Fruit fly (Drosophila melanogaster): ENCODE data around the gene CG32486.

Gene CG32486

DNA sequence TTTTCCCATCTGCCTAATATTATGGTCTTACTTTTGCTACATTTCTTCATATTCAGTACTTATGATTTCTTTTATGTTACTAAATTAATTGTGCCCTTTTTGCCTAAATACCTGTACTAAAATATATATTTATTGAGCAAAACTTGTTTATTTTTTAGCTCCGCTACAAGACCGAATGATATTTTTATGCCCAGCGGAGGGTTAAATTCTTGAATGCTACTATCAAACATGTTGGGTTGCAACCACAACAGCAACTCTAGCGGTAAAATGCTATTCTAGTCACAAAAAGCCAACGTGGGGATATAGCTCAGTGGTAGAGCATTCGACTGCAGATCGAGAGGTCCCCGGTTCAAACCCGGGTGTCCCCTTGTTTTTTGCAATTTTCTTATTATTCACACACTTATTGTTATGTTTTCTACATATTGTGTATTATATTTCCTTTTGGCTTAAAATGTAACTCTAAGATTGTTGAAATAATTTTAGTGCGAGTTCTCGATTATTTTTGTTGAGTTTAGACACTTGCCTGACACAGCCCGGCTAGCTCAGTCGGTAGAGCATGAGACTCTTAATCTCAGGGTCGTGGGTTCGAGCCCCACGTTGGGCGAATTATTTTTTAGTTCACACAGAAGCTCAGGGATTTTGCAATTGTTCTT is 25.6 kb upstream of the CG32486 start:
- TF ChIP-seq sug (tag; optimal IDR thresholded peaks at IDR 0.05) = peak; percentile 10
- TF ChIP-seq HLH54F (GFP tag; optimal IDR thresholded peaks at IDR 0.05) = no peak
- no peak for TF ChIP-seq Usf (GFP tag; optimal IDR thresholded peaks at IDR 0.05)
- peak; percentile 38 for TF ChIP-seq CG18262 (tag; optimal IDR thresholded peaks at IDR 0.05)
- TF ChIP-seq scrt (GFP tag; optimal IDR thresholded peaks at IDR 0.05) = peak; percentile 16
- TF ChIP-seq CG6654 (GFP tag; optimal IDR thresholded peaks at IDR 0.05) = no peak
- TF ChIP-seq CG9876 (GFP tag; optimal IDR thresholded peaks at IDR 0.05) = no peak
- no peak for TF ChIP-seq Dp (GFP tag; optimal IDR thresholded peaks at IDR 0.05)
- peak; percentile 9 for TF ChIP-seq mam (GFP tag; optimal IDR thresholded peaks at IDR 0.05)
- peak; percentile 3; the same call in 1 of the 2 replicates for TF ChIP-seq Ada2b (GFP tag; IDR thresholded peaks at IDR 0.05)
- no peak for TF ChIP-seq prd (optimal IDR thresholded peaks at IDR 0.05)
- TF ChIP-seq prd (GFP tag; IDR thresholded peaks at IDR 0.05) = no peak
- peak; percentile 21 for TF ChIP-seq Hand (GFP tag; optimal IDR thresholded peaks at IDR 0.05)
- TF ChIP-seq row (GFP tag; IDR thresholded peaks at IDR 0.05) = peak; percentile 65; the same call in 2 of the 3 replicates
- 0 out of 2 replicates have a peak, but pooled peaks have one; percentile 6 for TF ChIP-seq cas (GFP tag; IDR thresholded peaks at IDR 0.05)
- no peak for TF ChIP-seq Lhr (GFP tag; optimal IDR thresholded peaks at IDR 0.05)
- TF ChIP-seq cato (GFP tag; optimal IDR thresholded peaks at IDR 0.05; ENCODE audit: borderline replicate concordance) = no peak
- TF ChIP-seq ab (GFP tag; optimal IDR thresholded peaks at IDR 0.05) = no peak
- 0 out of 2 replicates have a peak, but pooled peaks have one; percentile 17 for TF ChIP-seq Ptx1 (GFP tag; IDR thresholded peaks at IDR 0.05)
- TF ChIP-seq MESR4 (GFP tag; optimal IDR thresholded peaks at IDR 0.05) = no peak
- no peak for TF ChIP-seq sima (GFP tag; optimal IDR thresholded peaks at IDR 0.05)
- peak; percentile 20 for TF ChIP-seq PHDP (tag; optimal IDR thresholded peaks at IDR 0.05)
- peak; percentile 85 for TF ChIP-seq HLH4C (GFP tag; IDR thresholded peaks at IDR 0.05; ENCODE audit: partially characterized antibody)
- TF ChIP-seq CG15269 (tag; optimal IDR thresholded peaks at IDR 0.05) = peak; percentile 29
- TF ChIP-seq inv (GFP tag; IDR thresholded peaks at IDR 0.05; ENCODE audit: partially characterized antibody) = peak; percentile 62; the same call in 1 of the 2 replicates
- 0 out of 2 replicates have a peak, but pooled peaks have one; percentile 27 for TF ChIP-seq Awh (GFP tag; IDR thresholded peaks at IDR 0.05)
- TF ChIP-seq Meics (GFP tag; optimal IDR thresholded peaks at IDR 0.05) = peak; percentile 27
- no peak for TF ChIP-seq hkb (optimal IDR thresholded peaks at IDR 0.05)
- TF ChIP-seq hkb (GFP tag; IDR thresholded peaks at IDR 0.05) = peak; percentile 62; the same call in 1 of the 2 replicates
- peak; percentile 76 for TF ChIP-seq vnd (GFP tag; IDR thresholded peaks at IDR 0.05; ENCODE audit: partially characterized antibody)
- TF ChIP-seq vvl (GFP tag; IDR thresholded peaks at IDR 0.05) = peak; percentile 24; the same call in 1 of the 2 replicates
- TF ChIP-seq CG12659 (GFP tag; optimal IDR thresholded peaks at IDR 0.05) = peak; percentile 17
- peak; percentile 52 for TF ChIP-seq unc-4 (GFP tag; IDR thresholded peaks at IDR 0.05; ENCODE audit: partially characterized antibody)
- peak; percentile 83 for TF ChIP-seq Bgb (GFP tag; IDR thresholded peaks at IDR 0.05; ENCODE audit: partially characterized antibody)
- TF ChIP-seq NFAT (GFP tag; IDR thresholded peaks at IDR 0.05) = peak; percentile 40; the same call in 1 of the 2 replicates
- TF ChIP-seq lmd (GFP tag; IDR thresholded peaks at IDR 0.05) = no peak
- peak; percentile 44 for TF ChIP-seq gem (tag; optimal IDR thresholded peaks at IDR 0.05)
- TF ChIP-seq corto (GFP tag; optimal IDR thresholded peaks at IDR 0.05) = peak; percentile 15
- peak; percentile 74 for TF ChIP-seq Scr (GFP tag; IDR thresholded peaks at IDR 0.05; ENCODE audit: partially characterized antibody)
- TF ChIP-seq CG5180 (GFP tag; optimal IDR thresholded peaks at IDR 0.05) = peak; percentile 99
- TF ChIP-seq CG9437 (GFP tag; optimal IDR thresholded peaks at IDR 0.05) = no peak
- peak; percentile 43; the same call in 1 of the 2 replicates for TF ChIP-seq CG32532 (GFP tag; IDR thresholded peaks at IDR 0.05)
- peak; percentile 14 for TF ChIP-seq tap (tag; optimal IDR thresholded peaks at IDR 0.05)
- peak; percentile 40 for TF ChIP-seq CG13894 (tag; optimal IDR thresholded peaks at IDR 0.05)
- 0 out of 2 replicates have a peak, but pooled peaks have one; percentile 7 for TF ChIP-seq CG3847 (GFP tag; IDR thresholded peaks at IDR 0.05)
- no peak for TF ChIP-seq ap (GFP tag; IDR thresholded peaks at IDR 0.05)
- TF ChIP-seq CG3281 (GFP tag; optimal IDR thresholded peaks at IDR 0.05) = peak; percentile 27
- TF ChIP-seq bsh (GFP tag; optimal IDR thresholded peaks at IDR 0.05) = peak in 1 of 2 experiments; percentile 8

Measured in whole organism, embryonic.